Worm (Caenorhabditis elegans) whole organism, L4 larva: ENCODE measurements around the gene twk-36.

Experiments used
- daf-12 ChIP-seq: fragments of 150-350 bp; optimal IDR thresholded peaks from 2 replicates; lab custom pipeline; 2014; ENCODE audit warnings: missing biosample characterization, missing genetic modification reagents, missing genetic modification characterization
- nhr-237 ChIP-seq: sonication (generic microtip); optimal IDR thresholded peaks from 2 replicates; lab custom pipeline; 2017; ENCODE audit warnings: missing biosample characterization, missing genetic modification characterization
- skn-1 ChIP-seq: fragments of 150-350 bp; optimal IDR thresholded peaks from 2 replicates; lab custom pipeline; 2014; ENCODE audit warnings: missing biosample characterization, missing genetic modification characterization
- unc-62 ChIP-seq, 3 experiments: fragments of 150-350 bp in 1 of 3; sonication (generic microtip); optimal IDR thresholded peaks in 2 of 3; peaks in 1 of 3; 1 replicate in 1 of 3; 2 replicates in 2 of 3; lab custom pipeline; 2014 to 2017; ENCODE audit warnings: missing biosample characterization in 3 of 3, missing genetic modification characterization in 3 of 3, missing genetic modification reagents in 3 of 3, missing genotype in 1 of 3

ce11 chrV:17755592-17755991 is 8.7 kb upstream of the twk-36 start, which contains the start of gene pgp-9:
- TF ChIP-seq nhr-237 (tag; lab: Kevin White, UChicago): no peak
- TF ChIP-seq unc-62 (GFP tag; optimal IDR thresholded peaks at IDR 0.05 in 1 of 2; lab: Kevin White, UChicago): no peak
- no peak for TF ChIP-seq unc-62 (tag; optimal IDR thresholded peaks at IDR 0.05; lab: Kevin White, UChicago)
- TF ChIP-seq daf-12 (tag; lab: Kevin White, UChicago): no peak
- no peak for TF ChIP-seq skn-1 (tag; lab: Kevin White, UChicago)
